Worm (Caenorhabditis elegans) whole organism, mixed stage, embryonic: ENCODE data around the gene ttr-32.
A peak's percentile ranks its signal among the peaks of the same experiment; 100 is the strongest.
"Not testable (repeated sequence)": the region's sequence is repeated elsewhere in the genome, so short reads cannot be mapped to it uniquely, and the experiment has no call there.

Experiments
- bed-3 ChIP-seq: fragments of 200-800 bp; sonication (Bioruptor generic); optimal IDR thresholded peaks from 3 replicates; lab custom pipeline; 2018; ENCODE audit warnings: mild to moderate bottlenecking, missing genetic modification characterization, moderate library complexity, missing compliant biosample characterization
- blmp-1 ChIP-seq: fragments of 150-350 bp; optimal IDR thresholded peaks from 2 replicates; lab custom pipeline; 2014; ENCODE audit warnings: missing biosample characterization, missing genetic modification characterization
- ceh-43 ChIP-seq: fragments of 200-800 bp; sonication (Bioruptor generic); optimal IDR thresholded peaks from 2 replicates; lab custom pipeline; 2018; ENCODE audit warnings: mild to moderate bottlenecking, missing genetic modification characterization, moderate library complexity, missing compliant biosample characterization
- ceh-83 ChIP-seq: fragments of 200-800 bp; sonication (Bioruptor generic); optimal IDR thresholded peaks from 2 replicates; lab custom pipeline; 2018; ENCODE audit warnings: mild to moderate bottlenecking, missing genetic modification characterization, missing compliant biosample characterization
- ces-1 ChIP-seq: fragments of 150-350 bp; optimal IDR thresholded peaks from 2 replicates; lab custom pipeline; 2014; ENCODE audit warnings: missing biosample characterization, missing genetic modification reagents, missing genetic modification characterization
- cnd-1 ChIP-seq: fragments of 200-800 bp; sonication (Bioruptor generic); optimal IDR thresholded peaks from 2 replicates; lab custom pipeline; 2018; ENCODE audit warnings: mild to moderate bottlenecking, missing genetic modification characterization, missing compliant biosample characterization
- drap-1 ChIP-seq: fragments of 200-800 bp; sonication (Bioruptor generic); optimal IDR thresholded peaks from 3 replicates; lab custom pipeline; 2018; ENCODE audit warnings: mild to moderate bottlenecking, missing genetic modification characterization, missing compliant biosample characterization
- elt-1 ChIP-seq: sonication (generic microtip); optimal IDR thresholded peaks from 2 replicates; lab custom pipeline; 2017; ENCODE audit warnings: missing genetic modification characterization, mild to moderate bottlenecking, missing compliant biosample characterization, antibody characterized with exemption, moderate library complexity, borderline replicate concordance; ENCODE audit not compliant: insufficient read depth
- elt-3 ChIP-seq: fragments of 150-350 bp; optimal IDR thresholded peaks from 2 replicates; lab custom pipeline; 2014; ENCODE audit warnings: missing biosample characterization, missing genetic modification characterization
- ham-2 ChIP-seq: fragments of 200-800 bp; sonication (Bioruptor generic); optimal IDR thresholded peaks from 2 replicates; lab custom pipeline; 2018; ENCODE audit warnings: mild to moderate bottlenecking, missing genetic modification characterization, missing compliant biosample characterization
- hlh-1 ChIP-seq: fragments of 150-350 bp; optimal IDR thresholded peaks from 2 replicates; lab custom pipeline; 2014; ENCODE audit warnings: missing biosample characterization, missing genetic modification reagents, missing genetic modification characterization
- lin-13 ChIP-seq: fragments of 150-350 bp; optimal IDR thresholded peaks from 2 replicates; lab custom pipeline; 2014; ENCODE audit warnings: missing biosample characterization, missing genetic modification characterization
- lin-32 ChIP-seq: fragments of 200-800 bp; sonication (Bioruptor generic); optimal IDR thresholded peaks from 2 replicates; lab custom pipeline; 2018; ENCODE audit warnings: mild to moderate bottlenecking, missing genetic modification characterization, missing compliant biosample characterization
- lsy-2 ChIP-seq: fragments of 150-350 bp; optimal IDR thresholded peaks from 2 replicates; lab custom pipeline; 2014; ENCODE audit warnings: missing biosample characterization, missing genetic modification characterization
- mab-5 ChIP-seq: fragments of 150-350 bp; optimal IDR thresholded peaks from 2 replicates; lab custom pipeline; 2014; ENCODE audit warnings: missing biosample characterization, missing genetic modification characterization
- mep-1 ChIP-seq: fragments of 150-350 bp; optimal IDR thresholded peaks from 2 replicates; lab custom pipeline; 2017; ENCODE audit warnings: missing biosample characterization, missing genetic modification reagents, missing genetic modification characterization, inconsistent platforms
- mls-2 ChIP-seq: sonication (generic microtip); optimal IDR thresholded peaks from 2 replicates; lab custom pipeline; 2016; ENCODE audit warnings: mild to moderate bottlenecking, missing genetic modification characterization, moderate library complexity, missing compliant biosample characterization
- nhr-12 ChIP-seq: fragments of 150-350 bp; optimal IDR thresholded peaks from 2 replicates; lab custom pipeline; 2014; ENCODE audit warnings: missing biosample characterization, missing genetic modification characterization
- nhr-237 ChIP-seq: fragments of 150-350 bp; optimal IDR thresholded peaks from 2 replicates; lab custom pipeline; 2014; ENCODE audit warnings: missing biosample characterization, missing genetic modification characterization
- nhr-76 ChIP-seq: sonication (generic microtip); optimal IDR thresholded peaks from 2 replicates; lab custom pipeline; 2017; ENCODE audit warnings: missing biosample characterization, missing genetic modification characterization
- pha-4 ChIP-seq: fragments of 150-350 bp; optimal IDR thresholded peaks from 2 replicates; lab custom pipeline; 2018; ENCODE audit warnings: missing biosample characterization, missing genetic modification reagents, missing genetic modification characterization
- sem-2 ChIP-seq: fragments of 200-800 bp; sonication (Bioruptor generic); optimal IDR thresholded peaks from 2 replicates; lab custom pipeline; 2018; ENCODE audit warnings: mild to moderate bottlenecking, missing genetic modification characterization, missing compliant biosample characterization
- sptf-1 ChIP-seq: sonication (generic microtip); optimal IDR thresholded peaks from 2 replicates; lab custom pipeline; 2017; ENCODE audit warnings: mild to moderate bottlenecking, missing genetic modification characterization, moderate library complexity, missing compliant biosample characterization
- unc-120 ChIP-seq: sonication (generic microtip); optimal IDR thresholded peaks from 2 replicates; lab custom pipeline; 2017; ENCODE audit warnings: missing genetic modification characterization, missing compliant biosample characterization; ENCODE audit not compliant: poor library complexity, severe bottlenecking
- unc-39 ChIP-seq: fragments of 150-350 bp; optimal IDR thresholded peaks from 2 replicates; lab custom pipeline; 2014; ENCODE audit warnings: missing biosample characterization, missing genetic modification characterization
- zip-8 ChIP-seq: fragments of 150-350 bp; optimal IDR thresholded peaks from 2 replicates; lab custom pipeline; 2014; ENCODE audit warnings: missing biosample characterization, missing genetic modification characterization
- ztf-11 ChIP-seq: fragments of 150-350 bp; optimal IDR thresholded peaks from 2 replicates; lab custom pipeline; 2014; ENCODE audit warnings: missing biosample characterization, missing genetic modification characterization

ttr-32 gene

DNA sequence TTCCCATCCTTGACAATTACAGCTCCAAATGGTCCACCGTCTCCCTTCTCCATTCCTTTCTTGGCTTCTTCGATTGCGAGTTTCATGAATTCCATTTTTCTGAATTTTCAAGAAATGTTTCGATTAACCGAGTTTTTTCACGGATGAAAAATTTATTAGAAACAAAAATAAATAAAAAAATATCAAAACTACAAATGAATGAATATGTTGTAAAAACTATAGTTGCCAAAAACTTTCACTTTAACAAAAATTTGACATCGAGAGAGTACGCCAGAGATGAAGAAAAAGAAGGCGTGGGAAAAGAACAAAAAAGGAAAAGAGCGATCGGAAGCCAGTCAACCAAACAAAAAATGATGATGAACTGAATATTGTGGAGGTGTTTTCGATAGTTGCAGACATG is 16.7 kb downstream of the ttr-32 start, which contains the start of gene R13A5.10:
Gene R13A5.10, minus strand, starts transcription at position 101 of the 400 bp plus-strand sequence.
- TF ChIP-seq lin-13 (tag; lab: Kevin White, UChicago) (no peak), pha-4 (tag; lab: Kevin White, UChicago) (no peak), lin-32 (GFP tag; lab: Kevin White, UChicago) (no peak)

ce11 chrIII:7584131-7584646 is 18.0 kb downstream of the ttr-32 start, which contains the start of gene cup-5:
cup-5 (plus strand) TSS chrIII:7584181.
- TF ChIP-seq lsy-2 (tag; lab: Kevin White, UChicago) (peak; percentile 67), sptf-1 (no peak), mep-1 (tag; lab: Kevin White, UChicago) (peak; percentile 29)

ce11 chrIII:7588214-7588613 is 22.0 kb downstream of the ttr-32 start, which contains the start of gene R13A5.15:
R13A5.15 (minus strand) TSS chrIII:7588314.
- no peak for TF ChIP-seq ztf-11 (tag; lab: Kevin White, UChicago)
- TF ChIP-seq mls-2 (tag; lab: Kevin White, UChicago) = no peak
- no peak for TF ChIP-seq lin-13 (tag; lab: Kevin White, UChicago)
- no peak for TF ChIP-seq ceh-83 (GFP tag; lab: Kevin White, UChicago)
- TF ChIP-seq ces-1 = no peak
- no peak for TF ChIP-seq blmp-1
- TF ChIP-seq nhr-237 (tag; lab: Kevin White, UChicago) = no peak
- no peak for TF ChIP-seq bed-3 (GFP tag; lab: Kevin White, UChicago)
- TF ChIP-seq ceh-43 = no peak
- no peak for TF ChIP-seq drap-1
- TF ChIP-seq hlh-1 (tag; lab: Kevin White, UChicago) = no peak
- no peak for TF ChIP-seq cnd-1 (tag; lab: Kevin White, UChicago)
- no peak for TF ChIP-seq unc-120 (tag; lab: Kevin White, UChicago)
- no peak for TF ChIP-seq nhr-12
- TF ChIP-seq lin-32 (GFP tag; lab: Kevin White, UChicago) = no peak

DNA sequence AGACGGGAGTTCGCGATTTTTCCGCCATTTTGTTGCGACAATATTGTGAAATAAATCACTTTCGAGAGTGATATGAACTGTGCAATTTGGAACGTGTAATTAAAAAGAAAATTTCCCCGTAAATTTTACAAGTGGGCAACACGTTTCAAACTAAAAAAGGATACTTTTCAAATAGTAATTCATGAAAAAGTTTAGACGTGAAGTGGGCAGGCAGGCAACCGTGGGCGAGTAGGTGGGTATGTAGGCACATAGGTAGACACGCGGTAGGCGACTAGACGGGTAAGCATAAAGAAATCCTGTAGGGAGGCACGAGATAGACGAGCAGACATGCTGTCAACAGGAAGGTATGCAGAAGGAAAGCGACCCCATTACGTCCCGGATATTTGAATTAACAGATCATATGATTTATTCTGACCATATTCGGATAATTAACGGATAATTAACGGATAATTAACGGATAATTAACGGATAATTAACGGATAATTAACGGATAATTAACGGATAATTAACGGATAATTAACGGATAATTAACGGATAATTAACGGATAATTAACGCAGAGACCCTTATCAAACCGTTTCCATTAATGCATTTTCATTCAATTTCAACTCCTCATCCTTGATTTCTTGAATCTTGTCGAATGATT is 27.2 kb downstream of the ttr-32 start, which contains the start of gene R13A5.11:
Gene R13A5.11, minus strand, starts transcription at position 51 of the 644 bp plus-strand sequence.
- TF ChIP-seq ceh-43 (peak; percentile 84), elt-1 (tag; lab: Kevin White, UChicago) (no peak), mab-5 (tag; lab: Kevin White, UChicago) (no peak)

DNA sequence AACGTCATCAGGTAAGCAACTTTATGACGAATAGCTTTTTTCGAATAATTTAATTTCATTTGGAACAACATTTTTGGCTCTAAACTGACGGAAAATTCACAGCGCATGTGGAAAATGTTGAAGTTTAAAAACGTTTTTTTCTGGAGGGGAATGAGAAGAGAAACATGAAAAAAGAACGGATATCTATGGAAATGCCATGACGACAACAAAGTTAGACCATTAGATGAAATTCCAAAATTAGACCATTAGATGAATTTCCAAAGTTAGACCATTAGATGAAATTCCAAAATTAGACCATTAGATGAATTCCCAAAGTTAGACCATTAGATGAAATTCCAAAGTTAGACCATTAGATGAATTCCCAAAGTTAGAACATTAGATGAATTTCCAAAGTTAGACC is 28.3 kb downstream of the ttr-32 start, which contains the start of gene Y80D4G.2:
Gene Y80D4G.2, minus strand, starts transcription at position 101 of the 400 bp plus-strand sequence.
- not testable (repeated sequence) for TF ChIP-seq blmp-1; mab-5 (tag; lab: Kevin White, UChicago); nhr-76 (tag; lab: Kevin White, UChicago)

DNA sequence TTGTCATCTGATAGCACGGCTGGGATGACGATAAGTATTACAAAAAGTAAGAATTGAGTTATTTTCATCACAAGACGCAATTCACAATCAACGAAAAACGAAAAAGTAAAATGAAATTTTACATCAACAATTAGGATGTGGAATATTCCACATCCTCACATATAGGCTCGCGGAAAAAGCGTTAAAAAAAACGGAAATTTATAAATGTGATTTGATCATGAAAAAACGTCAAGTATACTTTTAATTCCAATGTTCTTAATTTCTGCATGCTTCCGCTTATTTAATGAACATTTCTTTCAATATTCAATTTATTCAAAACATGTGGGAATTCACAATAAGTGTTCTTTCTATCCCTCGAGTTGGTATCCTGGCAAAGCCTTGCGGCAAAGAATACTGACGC is 42.0 kb downstream of the ttr-32 start, which contains the start of gene T04A6.3:
Gene T04A6.3, minus strand, starts transcription at position 101 of the 400 bp plus-strand sequence.
- TF ChIP-seq blmp-1 (no peak), nhr-12 (no peak), unc-120 (tag; lab: Kevin White, UChicago) (no peak), nhr-237 (tag; lab: Kevin White, UChicago) (no peak), elt-3 (tag; lab: Kevin White, UChicago) (no peak), unc-39 (tag; lab: Kevin White, UChicago) (no peak), pha-4 (tag; lab: Kevin White, UChicago) (no peak), bed-3 (GFP tag; lab: Kevin White, UChicago) (no peak), nhr-76 (tag; lab: Kevin White, UChicago) (no peak), sem-2 (GFP tag; lab: Kevin White, UChicago) (no peak), ham-2 (GFP tag; lab: Kevin White, UChicago) (no peak), zip-8 (tag; lab: Kevin White, UChicago) (no peak), drap-1 (no peak)
- TF ChIP-seq, all 35 proteins: peak for 0
